Fruit fly (Drosophila melanogaster): ENCODE measurements around the gene vri.

The vri gene

dm6 chr2L:5288721-5289120 is at the start of gene vri:
TSS of gene vri (plus strand) at chr2L:5288944.
- no peak for TF ChIP-seq noc (tag; optimal IDR thresholded peaks at IDR 0.05)

DNA sequence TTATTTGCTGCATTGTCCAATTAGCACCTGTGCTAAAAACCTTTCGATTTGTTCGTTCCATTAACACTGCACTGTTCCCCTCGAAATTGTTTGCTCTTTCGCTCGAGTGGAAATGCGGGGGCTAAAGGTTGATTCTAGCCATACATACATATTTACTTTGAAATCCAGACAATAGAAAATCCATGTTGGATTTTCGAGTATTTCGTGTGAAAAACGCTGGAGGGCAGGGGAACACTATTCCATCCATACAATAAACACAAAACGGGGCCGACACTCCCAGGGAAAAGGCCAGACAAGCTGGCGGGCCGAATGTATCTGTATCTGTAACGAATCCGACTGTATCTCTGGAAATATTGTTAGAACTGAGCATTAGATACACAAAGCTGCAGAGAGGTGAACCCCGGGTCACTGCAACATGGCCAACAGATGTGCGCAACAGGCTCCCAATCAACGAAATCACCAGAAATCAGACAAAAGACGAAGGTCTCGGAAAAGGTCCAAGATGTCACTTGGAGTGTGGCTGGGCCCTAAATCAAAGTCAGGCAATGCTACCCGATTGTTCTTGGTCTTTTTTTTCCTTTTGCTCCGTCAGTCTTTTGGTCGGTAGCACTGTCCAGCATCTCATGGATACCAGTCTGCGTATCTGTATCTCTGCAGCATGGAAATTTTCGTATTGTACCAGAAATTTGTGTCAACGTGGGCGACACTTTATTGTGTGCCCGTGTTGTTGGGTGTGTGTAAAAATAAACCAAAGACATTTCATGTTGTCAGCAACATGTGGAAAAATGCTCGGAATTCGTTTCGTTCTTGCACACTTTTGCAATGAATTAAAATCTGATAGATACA is 49.1 kb upstream of the vri start:
- TF ChIP-seq noc (tag; optimal IDR thresholded peaks at IDR 0.05): no peak

DNA sequence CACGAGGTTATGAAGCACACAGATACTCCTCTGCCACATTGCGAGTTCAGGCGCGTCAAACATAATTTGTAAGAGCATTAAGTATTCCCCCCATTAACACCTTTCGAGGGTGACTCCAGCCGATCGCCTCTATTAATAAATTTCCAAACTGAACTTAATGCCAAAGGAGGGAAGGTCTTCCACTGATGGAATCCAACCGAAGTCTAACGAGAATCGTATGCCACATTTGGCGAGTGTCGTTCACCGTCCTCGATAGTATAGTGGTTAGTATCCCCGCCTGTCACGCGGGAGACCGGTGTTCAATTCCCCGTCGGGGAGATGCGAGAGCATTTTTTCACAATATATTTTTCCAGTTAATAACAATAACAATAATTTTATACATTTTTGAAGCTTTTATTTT is 48.2 kb upstream of the vri start:
- TF ChIP-seq noc (tag; optimal IDR thresholded peaks at IDR 0.05): no peak

dm6 chr2L:5242194-5242914 is 46.4 kb upstream of the vri start:
- peak; percentile 92 for TF ChIP-seq noc (tag; optimal IDR thresholded peaks at IDR 0.05)

- no peak for TF ChIP-seq noc (tag; optimal IDR thresholded peaks at IDR 0.05)
These were observed 43.3 kb upstream of the vri start for dm6 chr2L:5245363-5245892.

DNA sequence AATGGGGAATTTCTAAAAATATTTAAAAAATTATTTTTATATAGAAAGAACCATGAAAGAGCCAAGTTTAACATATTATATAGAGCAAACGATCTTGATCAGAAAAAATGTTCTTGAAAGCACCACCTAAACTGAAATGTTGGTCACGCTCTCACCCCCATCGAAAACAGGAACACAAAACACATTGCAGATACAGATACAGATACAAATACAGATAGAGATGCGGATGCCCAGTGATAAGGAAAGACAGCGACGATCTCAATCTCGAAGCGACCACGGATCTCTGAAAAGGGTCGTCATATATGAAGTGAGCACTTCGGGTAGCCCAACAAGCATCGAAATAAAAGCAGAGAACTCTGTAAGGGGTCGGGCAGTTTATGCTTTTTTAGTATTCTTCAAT is 41.4 kb upstream of the vri start:
- no peak for TF ChIP-seq noc (tag; optimal IDR thresholded peaks at IDR 0.05)

- TF ChIP-seq noc (tag; optimal IDR thresholded peaks at IDR 0.05): no peak
These were observed 40.9 kb upstream of the vri start for dm6 chr2L:5247812-5248211.

dm6 chr2L:5248582-5248981 is 40.2 kb upstream of the vri start:
- TF ChIP-seq noc (tag; optimal IDR thresholded peaks at IDR 0.05): no peak

- no peak for TF ChIP-seq noc (tag; optimal IDR thresholded peaks at IDR 0.05)
These were observed 39.0 kb upstream of the vri start for dm6 chr2L:5249766-5250165.

- TF ChIP-seq noc (tag; optimal IDR thresholded peaks at IDR 0.05): no peak
These were observed 37.6 kb upstream of the vri start for dm6 chr2L:5251150-5251549.

dm6 chr2L:5251725-5252124 is 37.0 kb upstream of the vri start:
- no peak for TF ChIP-seq noc (tag; optimal IDR thresholded peaks at IDR 0.05)

dm6 chr2L:5252399-5253030 is 36.2 kb upstream of the vri start:
- no peak for TF ChIP-seq noc (tag; optimal IDR thresholded peaks at IDR 0.05)

DNA sequence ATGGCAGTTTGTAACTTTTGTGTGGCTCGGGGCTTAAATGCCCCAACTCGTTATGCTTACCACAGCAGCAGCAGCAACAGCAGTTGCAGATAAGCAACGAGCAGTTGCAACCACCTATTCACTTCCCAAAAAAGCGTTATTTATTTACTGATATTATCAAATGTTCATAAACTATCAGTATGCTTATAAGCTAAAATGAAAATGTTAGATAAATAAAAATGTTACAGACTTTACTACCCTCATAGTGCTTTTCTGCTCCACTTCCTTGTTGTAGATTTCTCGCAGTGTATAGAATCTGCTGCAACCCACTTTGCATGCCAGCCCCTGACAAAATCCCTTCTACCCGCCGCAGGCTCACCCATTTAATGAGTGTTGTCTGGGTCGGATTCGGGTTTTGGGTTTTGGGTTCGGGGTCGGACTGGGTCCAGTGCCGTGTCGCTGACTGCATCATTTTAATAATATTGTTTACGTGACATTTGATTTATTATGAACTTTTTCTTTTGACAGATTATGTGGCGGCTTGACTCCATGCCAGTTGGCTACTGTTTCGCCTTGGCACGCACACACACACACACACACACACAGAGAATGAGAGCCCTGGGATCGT is 34.5 kb upstream of the vri start:
- no peak for TF ChIP-seq noc (tag; optimal IDR thresholded peaks at IDR 0.05)

DNA sequence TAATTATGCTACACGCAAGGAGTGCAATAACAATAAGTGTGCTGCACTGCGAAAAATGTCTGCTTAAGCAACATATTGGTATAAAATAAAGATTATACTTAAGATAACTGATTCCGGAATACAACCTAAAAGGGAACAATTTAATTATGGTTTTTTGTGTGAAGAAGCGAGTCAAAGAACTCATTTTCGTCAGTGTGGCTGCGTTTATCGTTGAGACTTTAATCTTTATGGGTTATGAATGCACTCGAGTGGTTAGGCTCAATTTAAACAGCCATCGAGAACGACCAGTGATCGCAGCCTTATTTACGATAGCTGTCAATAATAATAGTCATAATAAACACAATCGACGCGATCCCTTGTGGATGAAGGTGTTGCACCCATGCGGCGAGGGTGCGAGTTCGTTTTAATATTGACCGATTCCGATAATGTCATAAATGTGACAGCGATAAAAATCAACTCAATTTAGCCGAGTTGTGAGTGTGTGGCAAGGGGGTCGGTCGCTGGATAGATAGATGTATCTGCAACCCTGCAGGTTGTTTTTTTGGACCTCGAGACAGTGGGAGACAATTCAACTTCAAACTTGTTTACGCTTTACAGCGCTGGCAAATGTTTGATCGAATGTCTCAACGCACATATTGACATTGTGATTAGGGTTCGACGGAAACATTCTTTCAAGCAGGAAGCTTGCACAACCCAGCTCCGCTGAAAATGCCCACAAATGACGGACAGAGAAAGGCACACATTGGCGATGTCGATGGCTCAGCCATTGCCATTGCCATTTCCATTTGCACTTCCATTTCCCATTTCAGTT is 32.5 kb upstream of the vri start:
- TF ChIP-seq noc (tag; optimal IDR thresholded peaks at IDR 0.05): no peak

Measured in whole organism, larva.